Worm (Caenorhabditis elegans) whole organism, L3 larva: ENCODE results near the gene Y39B6A.41.
A peak's percentile ranks its signal among the peaks of the same experiment; 100 is the strongest.

Experiments
- R02D3.7 ChIP-seq: fragments of 150-350 bp; optimal IDR thresholded peaks from 2 replicates; lab custom pipeline; 2014; ENCODE audit warnings: missing biosample characterization, missing genetic modification characterization
- ZK546.5 ChIP-seq: sonication (generic microtip); optimal IDR thresholded peaks from 2 replicates; lab custom pipeline; 2017; ENCODE audit warnings: missing biosample characterization, missing genetic modification characterization
- aly-2 ChIP-seq: fragments of 150-350 bp; optimal IDR thresholded peaks from 2 replicates; lab custom pipeline; 2014; ENCODE audit warnings: missing biosample characterization, missing genetic modification characterization
- ama-1 ChIP-seq: fragments of 150-350 bp; optimal IDR thresholded peaks from 2 replicates; lab custom pipeline; 2018
- ceh-28 ChIP-seq: fragments of 150-350 bp; optimal IDR thresholded peaks from 2 replicates; lab custom pipeline; 2014; ENCODE audit warnings: missing biosample characterization, missing genetic modification reagents, missing genetic modification characterization
- ceh-82 ChIP-seq: fragments of 150-350 bp; optimal IDR thresholded peaks from 2 replicates; lab custom pipeline; 2014; ENCODE audit warnings: missing biosample characterization, missing genetic modification characterization
- ceh-9 ChIP-seq: sonication (generic microtip); optimal IDR thresholded peaks from 2 replicates; lab custom pipeline; 2018; ENCODE audit warnings: missing biosample characterization, missing genetic modification characterization
- daf-12 ChIP-seq: fragments of 150-350 bp; optimal IDR thresholded peaks from 2 replicates; lab custom pipeline; 2014; ENCODE audit warnings: missing biosample characterization, missing genetic modification reagents, missing genetic modification characterization
- elt-1 ChIP-seq: fragments of 150-350 bp; optimal IDR thresholded peaks from 2 replicates; lab custom pipeline; 2014; ENCODE audit warnings: missing biosample characterization, missing genetic modification characterization
- elt-2 ChIP-seq: sonication (generic microtip); optimal IDR thresholded peaks from 2 replicates; lab custom pipeline; 2016; ENCODE audit warnings: missing genetic modification reagents, mild to moderate bottlenecking, missing genetic modification characterization, missing compliant biosample characterization
- elt-3 ChIP-seq, 3 experiments: fragments of 150-350 bp in 1 of 3; sonication (generic microtip) in 2 of 3; optimal IDR thresholded peaks; 2 replicates in 2 of 3; 4 replicates in 1 of 3; lab custom pipeline; 2014 to 2017; ENCODE audit warnings: missing biosample characterization in 3 of 3, missing genetic modification characterization in 3 of 3
- eor-1 ChIP-seq, 2 experiments: fragments of 150-350 bp; optimal IDR thresholded peaks; 2 replicates each; lab custom pipeline; 2014 to 2018; ENCODE audit warnings: missing biosample characterization in 2 of 2, missing genetic modification characterization in 2 of 2
- fkh-10 ChIP-seq: sonication (generic microtip); optimal IDR thresholded peaks from 2 replicates; lab custom pipeline; 2017; ENCODE audit warnings: missing biosample characterization, missing genetic modification reagents, missing genetic modification characterization
- fkh-2 ChIP-seq: fragments of 150-350 bp; optimal IDR thresholded peaks from 2 replicates; lab custom pipeline; 2014; ENCODE audit warnings: missing biosample characterization, missing genetic modification reagents, missing genetic modification characterization
- fos-1 ChIP-seq: fragments of 150-350 bp; optimal IDR thresholded peaks from 2 replicates; lab custom pipeline; 2014; ENCODE audit warnings: missing biosample characterization, missing genetic modification characterization
- lin-15B ChIP-seq: fragments of 150-350 bp; optimal IDR thresholded peaks from 2 replicates; lab custom pipeline; 2014; ENCODE audit warnings: missing biosample characterization, missing genetic modification characterization
- lsy-12 ChIP-seq: sonication (generic microtip); optimal IDR thresholded peaks from 2 replicates; lab custom pipeline; 2016; ENCODE audit warnings: mild to moderate bottlenecking, missing genetic modification characterization, missing compliant biosample characterization
- nfya-1 ChIP-seq: sonication (generic microtip); optimal IDR thresholded peaks from 2 replicates; lab custom pipeline; 2017; ENCODE audit warnings: missing genetic modification characterization, mild to moderate bottlenecking, missing compliant biosample characterization, antibody characterized with exemption, moderate library complexity; ENCODE audit not compliant: insufficient read depth
- nhr-12 ChIP-seq: fragments of 150-350 bp; optimal IDR thresholded peaks from 2 replicates; lab custom pipeline; 2014; ENCODE audit warnings: missing biosample characterization, missing genetic modification characterization
- nhr-23 ChIP-seq: fragments of 150-350 bp; optimal IDR thresholded peaks from 2 replicates; lab custom pipeline; 2014; ENCODE audit warnings: missing biosample characterization, missing genetic modification reagents, missing genetic modification characterization
- nhr-237 ChIP-seq: fragments of 150-350 bp; optimal IDR thresholded peaks from 2 replicates; lab custom pipeline; 2014; ENCODE audit warnings: missing biosample characterization, missing genetic modification characterization
- nhr-25 ChIP-seq: sonication (generic microtip); optimal IDR thresholded peaks from 2 replicates; lab custom pipeline; 2017; ENCODE audit warnings: missing biosample characterization, missing genetic modification characterization
- nhr-28 ChIP-seq: fragments of 150-350 bp; optimal IDR thresholded peaks from 2 replicates; lab custom pipeline; 2014; ENCODE audit warnings: missing biosample characterization, missing genetic modification characterization
- nhr-43 ChIP-seq: sonication (generic microtip); optimal IDR thresholded peaks from 2 replicates; lab custom pipeline; 2016; ENCODE audit warnings: mild to moderate bottlenecking, missing genetic modification characterization, missing compliant biosample characterization; ENCODE audit not compliant: poor library complexity, severe bottlenecking
- nhr-77 ChIP-seq: fragments of 150-350 bp; optimal IDR thresholded peaks from 2 replicates; lab custom pipeline; 2014; ENCODE audit warnings: missing biosample characterization, missing genetic modification characterization
- pha-4 ChIP-seq: fragments of 150-350 bp; optimal IDR thresholded peaks from 2 replicates; lab custom pipeline; 2014; ENCODE audit warnings: missing biosample characterization, missing genetic modification reagents, missing genetic modification characterization
- pqm-1 ChIP-seq: fragments of 150-350 bp; optimal IDR thresholded peaks from 2 replicates; lab custom pipeline; 2017; ENCODE audit warnings: missing biosample characterization, missing genetic modification characterization, inconsistent platforms
- sea-2 ChIP-seq: fragments of 150-350 bp; sonication (generic microtip); optimal IDR thresholded peaks from 4 replicates; lab custom pipeline; 2014; ENCODE audit warnings: missing biosample characterization, missing genetic modification reagents, missing genetic modification characterization
- skn-1 ChIP-seq: fragments of 150-350 bp; optimal IDR thresholded peaks from 2 replicates; lab custom pipeline; 2014; ENCODE audit warnings: missing biosample characterization, missing genetic modification characterization
- snpc-4 ChIP-seq: fragments of 150-350 bp; optimal IDR thresholded peaks from 2 replicates; lab custom pipeline; 2014; ENCODE audit warnings: missing biosample characterization, missing genetic modification characterization
- tbx-2 ChIP-seq: sonication (generic microtip); optimal IDR thresholded peaks from 2 replicates; lab custom pipeline; 2016; ENCODE audit warnings: mild to moderate bottlenecking, missing genetic modification characterization, missing compliant biosample characterization
- unc-62 ChIP-seq: fragments of 150-350 bp; sonication (generic microtip); optimal IDR thresholded peaks from 4 replicates; lab custom pipeline; 2014; ENCODE audit warnings: missing biosample characterization, missing genetic modification reagents, missing genetic modification characterization
- ztf-11 ChIP-seq: fragments of 150-350 bp; optimal IDR thresholded peaks from 2 replicates; lab custom pipeline; 2014; ENCODE audit warnings: missing biosample characterization, missing genetic modification characterization
- ztf-4 ChIP-seq: fragments of 150-350 bp; optimal IDR thresholded peaks from 2 replicates; lab custom pipeline; 2014; ENCODE audit warnings: missing biosample characterization, missing genetic modification characterization

The Y39B6A.41 gene

DNA sequence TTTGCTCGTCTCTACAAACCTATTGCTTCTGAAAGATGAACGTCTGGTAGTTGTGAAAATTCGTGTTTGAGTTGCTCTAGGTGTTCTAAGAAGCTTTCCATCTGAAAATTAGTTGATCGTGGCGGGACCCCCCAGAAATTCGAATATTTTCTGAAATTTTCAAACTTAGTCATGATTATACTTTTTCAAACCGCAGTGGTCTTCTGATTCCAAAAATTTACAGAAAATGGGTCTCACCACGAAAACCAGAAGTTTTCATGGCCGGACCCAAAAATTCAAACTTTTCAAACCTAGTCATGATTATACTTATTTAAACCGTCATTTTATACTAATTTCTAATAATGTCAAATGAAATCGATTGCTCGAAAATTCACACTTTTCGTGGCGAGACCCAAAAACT, 17.7 kb downstream of the Y39B6A.41 start, which contains the start of gene ztf-20:
ztf-20 (minus strand) TSS at position 101 of the 400 bp plus-strand sequence.
- TF ChIP-seq elt-1 (tag; lab: Kevin White, UChicago) (no peak), fkh-2 (tag; lab: Kevin White, UChicago) (no peak), daf-12 (tag; lab: Kevin White, UChicago) (no peak), ztf-11 (no peak), pha-4 (tag; lab: Kevin White, UChicago) (no peak), ceh-28 (tag; lab: Kevin White, UChicago) (no peak)

DNA sequence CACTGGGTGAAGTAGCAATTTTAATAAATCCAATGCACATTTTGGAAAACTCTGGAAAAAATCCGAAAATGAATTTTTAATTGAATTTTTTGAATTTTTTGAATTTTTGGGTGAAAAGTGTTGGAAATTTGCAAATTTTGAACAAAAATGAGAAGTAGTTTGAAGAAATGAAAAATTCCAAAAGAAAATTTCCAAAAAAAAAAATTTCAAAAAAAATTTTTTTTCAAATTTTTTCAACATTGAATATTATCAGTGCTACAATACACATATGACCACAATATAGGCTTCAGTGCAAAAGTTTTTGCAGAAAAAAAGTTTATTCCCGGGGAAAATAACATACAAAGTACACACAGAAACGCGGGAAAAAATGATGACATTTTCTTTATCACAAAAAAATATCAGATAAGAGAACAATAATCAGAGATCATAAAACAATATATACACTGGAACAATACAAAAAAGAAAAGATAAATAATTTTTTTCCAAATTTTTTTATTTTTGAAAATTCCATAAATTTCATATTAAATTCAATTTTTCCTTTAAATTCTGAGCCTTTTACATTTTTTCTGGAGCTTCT, 20.4 kb downstream of the Y39B6A.41 start, which contains the start of gene hrg-10:
hrg-10 (minus strand) TSS at position 51 of the 577 bp plus-strand sequence.
- peak; percentile 53 for TF ChIP-seq pqm-1 (tag; lab: Kevin White, UChicago)
- TF ChIP-seq ceh-9 (tag; lab: Kevin White, UChicago) = no peak
- no peak for TF ChIP-seq sea-2 (GFP tag; lab: Kevin White, UChicago)
- peak; percentile 76 for TF ChIP-seq elt-2
- no peak for TF ChIP-seq ZK546.5 (tag; lab: Kevin White, UChicago)
- peak; percentile 45 for TF ChIP-seq pha-4 (tag; lab: Kevin White, UChicago)
- peak; percentile 63 for TF ChIP-seq skn-1

DNA sequence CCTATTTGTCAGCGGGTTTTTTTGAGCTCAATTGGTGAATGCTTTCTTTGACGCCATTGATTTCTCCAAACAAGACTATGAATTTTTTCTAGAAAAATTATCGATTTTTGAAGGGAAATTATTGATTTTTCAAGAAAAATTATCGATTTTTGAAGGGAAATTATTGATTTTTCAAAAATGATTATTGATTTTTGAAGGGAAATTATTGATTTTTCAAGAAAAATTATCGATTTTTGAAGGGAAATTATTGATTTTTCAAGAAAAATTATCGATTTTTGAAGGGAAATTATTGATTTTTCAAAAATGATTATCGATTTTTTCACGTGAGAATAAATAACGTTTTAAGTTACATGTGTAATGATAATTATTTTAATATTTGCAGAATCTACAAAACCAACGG, 37.0 kb downstream of the Y39B6A.41 start:
- peak; percentile 94 for TF ChIP-seq ceh-28 (tag; lab: Kevin White, UChicago)

DNA sequence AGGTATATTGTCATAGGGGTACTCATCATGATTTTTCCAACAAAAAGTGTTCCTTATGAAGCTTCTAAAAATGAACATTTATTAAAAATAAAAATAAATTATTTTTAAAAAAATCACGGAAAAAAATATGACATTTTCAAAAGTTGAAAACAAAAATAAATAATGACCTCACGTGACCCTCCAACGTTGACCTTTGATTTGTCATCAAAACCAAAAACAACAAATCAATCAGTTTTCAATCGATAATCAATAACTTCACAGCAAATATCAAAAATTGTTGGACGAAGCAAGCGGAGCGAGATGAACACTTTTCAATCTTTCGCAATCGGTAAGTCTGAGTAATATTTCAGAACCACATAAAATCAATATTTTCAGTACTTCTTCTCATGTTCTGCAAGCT, 37.4 kb downstream of the Y39B6A.41 start, which contains the start of gene Y80D3A.8:
Y80D3A.8 (plus strand) TSS at position 301 of the 400 bp plus-strand sequence.
- TF ChIP-seq lsy-12 (no peak), fkh-2 (tag; lab: Kevin White, UChicago) (no peak), elt-3 (tag; optimal IDR thresholded peaks at IDR 0.05; lab: Kevin White, UChicago) (no peak), tbx-2 (no peak), ceh-82 (tag; lab: Kevin White, UChicago) (no peak), sea-2 (GFP tag; lab: Kevin White, UChicago) (no peak), R02D3.7 (tag; lab: Kevin White, UChicago) (no peak), nhr-25 (tag; lab: Kevin White, UChicago) (no peak), nhr-12 (no peak), nhr-77 (tag; lab: Kevin White, UChicago) (no peak), ceh-9 (tag; lab: Kevin White, UChicago) (no peak), ama-1 (lab: Kevin White, UChicago) (no peak), lin-15B (tag; lab: Kevin White, UChicago) (no peak)

DNA sequence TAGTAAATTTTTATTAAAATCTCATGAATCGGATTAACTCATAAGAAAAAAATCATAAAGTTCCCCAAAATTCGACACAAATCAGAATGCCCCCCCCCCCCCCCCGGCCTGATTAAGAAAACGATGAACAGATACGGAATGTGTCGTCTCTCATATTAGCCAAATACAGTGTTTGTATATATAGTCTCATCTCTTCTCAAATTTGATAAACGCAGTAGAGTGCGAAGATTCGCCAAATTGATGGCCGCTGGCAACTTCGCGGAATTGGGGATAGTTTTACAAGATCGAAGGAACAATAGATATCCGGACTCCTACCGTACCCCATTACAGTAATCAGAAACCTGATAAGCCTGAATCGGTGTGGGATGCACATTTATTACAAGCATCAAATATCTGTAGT, 40.2 kb downstream of the Y39B6A.41 start:
- no peak for TF ChIP-seq snpc-4 (tag; lab: Kevin White, UChicago)
- TF ChIP-seq fkh-10 (GFP tag; lab: Kevin White, UChicago) = no peak
- TF ChIP-seq daf-12 (tag; lab: Kevin White, UChicago) = no peak
- no peak for TF ChIP-seq fos-1

DNA sequence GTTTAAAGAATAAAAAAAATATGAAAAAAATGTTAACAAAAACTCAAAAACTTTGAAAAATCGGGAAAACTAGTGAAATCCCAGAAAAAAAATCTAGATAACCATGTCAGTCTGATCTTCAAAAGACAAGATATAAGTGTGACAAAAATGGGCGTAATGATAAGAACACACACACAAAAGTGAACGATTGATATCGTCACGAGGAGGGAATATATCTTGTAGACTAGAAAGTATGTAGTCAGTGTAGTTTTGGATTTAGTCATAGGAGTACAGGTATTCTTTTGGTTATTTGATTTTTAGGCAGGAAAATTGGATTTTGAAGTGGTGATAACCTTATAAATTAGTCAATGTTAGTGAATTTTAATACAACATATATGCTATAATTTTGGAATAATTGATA, 43.2 kb downstream of the Y39B6A.41 start:
- peak; percentile 1 for TF ChIP-seq nhr-23 (tag; lab: Kevin White, UChicago)
- TF ChIP-seq ztf-4 (tag; lab: Kevin White, UChicago) = no peak

DNA sequence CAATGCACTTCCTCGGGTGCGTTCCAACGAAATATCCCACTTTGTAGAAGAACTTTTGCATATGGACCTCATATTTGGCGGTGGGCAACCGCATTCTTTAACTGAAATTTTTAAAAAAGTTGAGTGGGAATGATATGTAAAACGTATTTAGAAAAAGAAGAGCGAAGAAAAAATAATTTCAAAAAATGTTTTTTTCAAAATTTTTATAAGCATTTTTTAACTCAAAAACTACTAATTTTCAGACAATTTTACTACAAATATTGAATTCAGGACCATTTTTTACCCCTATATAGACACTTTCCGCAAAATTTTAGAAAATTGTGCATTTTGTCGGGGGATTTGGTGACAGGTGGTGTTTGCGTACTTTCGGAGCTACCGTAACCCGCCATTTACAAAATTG, 46.5 kb downstream of the Y39B6A.41 start, which contains the start of gene ptr-22:
ptr-22 (minus strand) TSS at position 101 of the 400 bp plus-strand sequence.
- TF ChIP-seq aly-2 (tag; lab: Kevin White, UChicago) = no peak
- TF ChIP-seq nhr-237 (tag; lab: Kevin White, UChicago) = no peak

DNA sequence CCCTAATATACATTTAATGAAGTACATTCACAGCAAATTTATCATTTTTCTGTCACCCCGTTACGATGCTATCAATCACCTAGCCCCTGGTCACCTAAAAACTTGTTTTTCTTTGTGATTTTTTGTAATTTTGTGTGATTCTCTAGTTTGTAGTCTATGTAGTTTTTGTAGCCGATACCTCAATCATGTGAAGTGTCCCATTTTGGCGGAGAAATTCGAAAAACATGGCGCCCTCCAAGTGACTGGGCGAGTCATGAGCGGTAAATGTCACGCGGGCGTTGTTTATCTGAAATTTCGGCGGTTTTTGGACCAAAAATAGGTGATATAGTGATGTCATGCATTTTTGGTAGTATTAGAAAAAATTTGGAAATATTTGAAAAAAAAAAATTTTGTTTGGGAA, 47.0 kb downstream of the Y39B6A.41 start:
- TF ChIP-seq nfya-1 (tag; lab: Kevin White, UChicago) (no peak), R02D3.7 (tag; lab: Kevin White, UChicago) (no peak), eor-1 (tag; optimal IDR thresholded peaks at IDR 0.05; lab: Kevin White, UChicago) (no peak), unc-62 (GFP tag; lab: Kevin White, UChicago) (no peak), fkh-10 (GFP tag; lab: Kevin White, UChicago) (no peak), fos-1 (no peak), pqm-1 (tag; lab: Kevin White, UChicago) (no peak), sea-2 (GFP tag; lab: Kevin White, UChicago) (no peak), ceh-82 (tag; lab: Kevin White, UChicago) (no peak), nhr-28 (tag; lab: Kevin White, UChicago) (no peak), daf-12 (tag; lab: Kevin White, UChicago) (no peak), ceh-28 (tag; lab: Kevin White, UChicago) (no peak), ztf-4 (tag; lab: Kevin White, UChicago) (no peak), fkh-2 (tag; lab: Kevin White, UChicago) (no peak), elt-1 (tag; lab: Kevin White, UChicago) (no peak), nhr-43 (tag; lab: Kevin White, UChicago) (no peak)
